Fruit fly (Drosophila melanogaster) Kc167 (cell line): ENCODE results near the gene CG43317.

Experiments used
- Myc ChIP-seq: fragments of >200 bp; optimal IDR thresholded peaks from 2 replicates; lab custom pipeline; 2017; ENCODE audit warnings: missing external identifiers
- Sin3A ChIP-seq: fragments of >200 bp; optimal IDR thresholded peaks from 2 replicates; lab custom pipeline; 2018; ENCODE audit warnings: missing external identifiers
- h ChIP-seq: fragments of >200 bp; optimal IDR thresholded peaks from 3 replicates; lab custom pipeline; 2018; ENCODE audit warnings: missing external identifiers
- insv ChIP-seq: fragments of >200 bp; optimal IDR thresholded peaks from 3 replicates; lab custom pipeline; 2018; ENCODE audit warnings: missing external identifiers
- psq ChIP-seq: fragments of >200 bp; optimal IDR thresholded peaks from 2 replicates; lab custom pipeline; 2017; ENCODE audit warnings: missing external identifiers
- ttk ChIP-seq: sonication (Bioruptor generic); optimal IDR thresholded peaks from 2 replicates; lab custom pipeline; 2017; ENCODE audit warnings: missing external identifiers

Gene CG43317

dm6 chr3R:15802006-15802405, 32.2 kb downstream of the CG43317 start, which contains the start of gene CG9593:
Gene CG9593, plus strand, starts transcription at chr3R:15802275.
- no peak for TF ChIP-seq psq
- TF ChIP-seq insv (lab: Kevin White, UChicago), result no peak
- no peak for TF ChIP-seq Sin3A (lab: Kevin White, UChicago)
- no peak for TF ChIP-seq ttk
- no peak for TF ChIP-seq h (lab: Kevin White, UChicago)
- TF ChIP-seq Myc (lab: Kevin White, UChicago), result no peak

DNA sequence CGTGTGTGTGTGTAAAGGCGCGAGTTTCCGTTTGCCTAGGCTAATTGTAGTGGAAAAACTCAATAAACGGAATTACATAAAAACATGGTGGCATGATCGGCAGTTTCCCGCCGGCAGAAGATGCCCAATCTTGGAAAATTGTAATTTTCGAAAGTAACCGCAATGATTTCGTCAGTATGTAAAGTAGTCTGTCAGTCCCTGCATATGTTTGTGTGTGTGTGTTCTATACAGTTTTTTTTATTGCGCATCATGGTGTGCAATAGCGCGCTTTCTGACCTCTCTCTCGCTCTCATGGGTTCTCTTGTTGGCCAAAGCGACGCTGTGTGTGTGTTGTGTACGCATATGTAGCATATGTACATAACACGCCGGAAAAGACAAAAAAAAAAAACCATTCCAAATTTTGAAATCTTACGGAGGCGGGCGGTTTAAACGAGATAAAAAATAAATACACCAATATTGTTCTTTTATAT, 39.9 kb downstream of the CG43317 start:
- TF ChIP-seq h (lab: Kevin White, UChicago) (no peak), ttk (no peak), Myc (lab: Kevin White, UChicago) (no peak), psq (no peak), Sin3A (lab: Kevin White, UChicago) (no peak), insv (lab: Kevin White, UChicago) (no peak)

dm6 chr3R:15793372-15793802, 40.8 kb downstream of the CG43317 start, which contains the start of gene nsl1:
Gene nsl1, plus strand, starts transcription at chr3R:15793782.
- TF ChIP-seq psq (no peak), Sin3A (lab: Kevin White, UChicago) (no peak), insv (lab: Kevin White, UChicago) (no peak), Myc (lab: Kevin White, UChicago) (no peak), h (lab: Kevin White, UChicago) (no peak), ttk (no peak)

- no peak for TF ChIP-seq h (lab: Kevin White, UChicago)
- TF ChIP-seq insv (lab: Kevin White, UChicago), result no peak
- no peak for TF ChIP-seq psq
- TF ChIP-seq Sin3A (lab: Kevin White, UChicago), result no peak
- no peak for TF ChIP-seq Myc (lab: Kevin White, UChicago)
- no peak for TF ChIP-seq ttk
Observed at dm6 chr3R:15792427-15792826, 41.8 kb downstream of the CG43317 start, which contains the start of gene Acyp2. Gene Acyp2, plus strand, starts transcription at chr3R:15792688.

DNA sequence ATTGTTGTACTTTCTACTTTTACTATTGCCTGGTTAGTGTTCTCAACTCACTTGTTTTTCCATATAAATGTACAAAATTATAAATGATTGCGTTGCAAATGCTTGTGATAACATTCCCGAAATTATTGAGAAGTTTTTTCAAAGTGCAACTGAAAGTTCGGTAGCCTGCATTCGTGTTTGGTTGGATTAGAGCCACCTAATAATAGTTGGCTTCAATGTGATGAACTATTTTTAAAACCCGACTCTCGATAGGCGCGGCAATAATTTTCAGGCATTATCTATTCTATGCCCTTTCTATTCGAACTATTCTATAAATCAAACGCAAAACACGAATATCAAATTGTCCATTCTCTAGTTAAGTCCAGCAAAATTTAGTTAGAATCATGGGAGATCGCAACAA, 46.0 kb downstream of the CG43317 start, which contains the start of gene Uros2:
Gene Uros2 (plus strand): TSS at position 301 of the 400 bp plus-strand sequence.
- TF ChIP-seq psq, result no peak
- TF ChIP-seq h (lab: Kevin White, UChicago), result no peak
- no peak for TF ChIP-seq ttk
- no peak for TF ChIP-seq Myc (lab: Kevin White, UChicago)
- TF ChIP-seq insv (lab: Kevin White, UChicago), result no peak
- TF ChIP-seq Sin3A (lab: Kevin White, UChicago), result no peak

DNA sequence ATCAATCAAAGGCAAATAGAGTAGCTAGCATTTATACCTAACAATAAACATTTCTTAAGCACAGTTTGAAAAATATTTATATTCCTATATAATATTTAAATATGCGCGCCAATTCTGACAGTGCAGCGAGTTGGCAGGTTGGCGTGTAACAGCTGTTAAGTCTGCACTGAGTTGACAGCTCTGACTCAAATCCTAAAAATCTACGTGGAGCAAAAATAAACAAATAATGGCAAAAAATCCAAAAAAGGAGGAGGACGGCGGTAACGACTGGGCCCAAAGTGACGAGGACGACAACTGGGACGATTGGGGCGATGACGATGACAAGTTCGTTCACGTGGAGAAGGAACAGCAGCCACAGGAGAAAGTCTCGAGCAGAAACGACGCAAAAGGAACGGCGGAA, 47.7 kb downstream of the CG43317 start, which contains the start of gene CG9590:
Gene CG9590 (plus strand): TSS at position 166 of the 400 bp plus-strand sequence.
- TF ChIP-seq ttk, result no peak
- no peak for TF ChIP-seq h (lab: Kevin White, UChicago)
- TF ChIP-seq psq, result no peak
- TF ChIP-seq Myc (lab: Kevin White, UChicago), result no peak
- TF ChIP-seq insv (lab: Kevin White, UChicago), result no peak
- TF ChIP-seq Sin3A (lab: Kevin White, UChicago), result no peak

DNA sequence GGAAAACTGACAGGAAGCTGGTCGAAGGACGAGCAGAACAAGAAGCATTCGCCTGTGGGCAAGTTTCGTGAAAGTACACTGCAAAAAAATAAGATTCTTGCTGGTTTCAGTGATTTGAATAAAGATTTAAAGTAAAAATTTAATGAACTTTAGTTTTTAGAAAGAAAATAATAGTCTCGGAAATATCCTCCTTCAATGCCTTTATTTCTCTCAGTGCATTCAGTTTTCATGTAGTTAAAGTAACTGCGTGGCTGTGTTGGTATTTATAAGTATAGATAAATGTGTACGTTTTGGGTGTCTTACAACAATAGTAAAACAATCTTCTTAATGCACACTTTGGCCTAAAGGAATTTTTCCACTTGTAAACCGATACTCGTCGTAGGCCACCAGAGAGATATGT, 49.9 kb downstream of the CG43317 start:
- TF ChIP-seq ttk, result no peak
